Worm (Caenorhabditis elegans): ENCODE data around the gene ubc-15.

- no peak for TF ChIP-seq nhr-28 (tag; optimal IDR thresholded peaks at IDR 0.05)
- no peak for TF ChIP-seq lin-15B (tag; optimal IDR thresholded peaks at IDR 0.05)
- TF ChIP-seq ztf-11 (tag; optimal IDR thresholded peaks at IDR 0.05), result no peak
- TF ChIP-seq unc-62 (GFP tag; optimal IDR thresholded peaks at IDR 0.05), result no peak
- TF ChIP-seq skn-1 (tag; optimal IDR thresholded peaks at IDR 0.05), result no peak
- TF ChIP-seq nhr-12 (tag; optimal IDR thresholded peaks at IDR 0.05), result no peak
- TF ChIP-seq tlp-1 (tag; optimal IDR thresholded peaks at IDR 0.05), result no peak
- no peak for TF ChIP-seq ceh-63 (GFP tag; optimal IDR thresholded peaks at IDR 0.05)
- no peak for TF ChIP-seq mep-1 (tag; optimal IDR thresholded peaks at IDR 0.05)
- no peak for TF ChIP-seq aha-1 (tag; optimal IDR thresholded peaks at IDR 0.05)
- no peak for TF ChIP-seq tbx-2 (tag; optimal IDR thresholded peaks at IDR 0.05)
- no peak for TF ChIP-seq rnt-1 (tag; optimal IDR thresholded peaks at IDR 0.05)
- TF ChIP-seq lsy-2 (tag; optimal IDR thresholded peaks at IDR 0.05), result no peak
Measured at ce11 chrII:2884810-2885209, 28.6 kb downstream of the ubc-15 start, which contains the start of gene pigw-1.

Data from whole organism, L1 larva.